Fruit fly (Drosophila melanogaster) whole organism, adult: ENCODE measurements around the gene Nubp1.

ENCODE experiments used
- CG11617 ChIP-seq: fragments of 200-800 bp; sonication (Bioruptor generic); optimal IDR thresholded peaks from 2 replicates; lab custom pipeline; 2017; ENCODE audit warnings: mild to moderate bottlenecking, missing biosample characterization, missing genetic modification reagents, missing genetic modification characterization
- CG12768 ChIP-seq: fragments of 200-800 bp; sonication (Bioruptor generic); optimal IDR thresholded peaks from 2 replicates; lab custom pipeline; 2017; ENCODE audit warnings: missing biosample characterization, missing genetic modification characterization, mild to moderate bottlenecking, moderate library complexity, missing genetic modification reagents
- CG14711 ChIP-seq: fragments of 200-800 bp; sonication (Bioruptor generic); optimal IDR thresholded peaks from 2 replicates; lab custom pipeline; 2018; ENCODE audit warnings: missing biosample characterization, mild to moderate bottlenecking, missing genetic modification characterization, moderate library complexity
- CG1620 ChIP-seq: fragments of 200-800 bp; sonication (Bioruptor generic); optimal IDR thresholded peaks from 2 replicates; lab custom pipeline; 2016; ENCODE audit warnings: missing biosample characterization, missing genetic modification characterization
- CG33017 ChIP-seq: fragments of 200-800 bp; sonication (Bioruptor generic); optimal IDR thresholded peaks from 2 replicates; lab custom pipeline; 2018; ENCODE audit warnings: missing biosample characterization, mild to moderate bottlenecking, missing genetic modification characterization, moderate library complexity
- CG5204 ChIP-seq: fragments of 200-800 bp; sonication (Bioruptor generic); optimal IDR thresholded peaks from 2 replicates; lab custom pipeline; 2016; ENCODE audit warnings: missing biosample characterization, missing genetic modification characterization
- CG7045 ChIP-seq: fragments of 200-800 bp; sonication (Bioruptor generic); optimal IDR thresholded peaks from 2 replicates; lab custom pipeline; 2017; ENCODE audit warnings: missing biosample characterization, mild to moderate bottlenecking, missing genetic modification characterization
- CG7101 ChIP-seq: fragments of 200-800 bp; sonication (Bioruptor generic); optimal IDR thresholded peaks from 2 replicates; lab custom pipeline; 2018; ENCODE audit warnings: missing biosample characterization, mild to moderate bottlenecking, missing genetic modification characterization, moderate library complexity
- Clk ChIP-seq: fragments of 200-800 bp; sonication (Bioruptor generic); optimal IDR thresholded peaks from 2 replicates; lab custom pipeline; 2017; ENCODE audit warnings: missing biosample characterization, missing genetic modification characterization
- Crg-1 ChIP-seq: fragments of 200-800 bp; sonication (Bioruptor generic); optimal IDR thresholded peaks from 2 replicates; lab custom pipeline; 2016; ENCODE audit warnings: missing biosample characterization, missing genetic modification characterization
- Hr96 ChIP-seq: fragments of 200-800 bp; sonication (Bioruptor generic); optimal IDR thresholded peaks from 2 replicates; lab custom pipeline; 2016; ENCODE audit warnings: missing biosample characterization, missing genetic modification characterization
- Mnt ChIP-seq: fragments of 200-800 bp; sonication (Bioruptor generic); optimal IDR thresholded peaks from 2 replicates; lab custom pipeline; 2016; ENCODE audit warnings: missing biosample characterization, mild to moderate bottlenecking, missing genetic modification characterization
- bab1 ChIP-seq: fragments of 200-800 bp; sonication (Bioruptor generic); optimal IDR thresholded peaks from 3 replicates; lab custom pipeline; 2019; ENCODE audit warnings: missing biosample characterization, mild to moderate bottlenecking, missing genetic modification characterization, moderate library complexity
- cic ChIP-seq: fragments of 200-800 bp; sonication (Bioruptor generic); optimal IDR thresholded peaks from 2 replicates; lab custom pipeline; 2017; ENCODE audit warnings: missing biosample characterization, mild to moderate bottlenecking, missing genetic modification characterization, moderate library complexity
- cnc ChIP-seq, 2 experiments: fragments of >200 bp; optimal IDR thresholded peaks; 2 replicates each; lab custom pipeline; 2017
- kay ChIP-seq: fragments of 200-800 bp; sonication (Bioruptor generic); peaks from one replicate; lab custom pipeline; 2016; ENCODE audit warnings: missing biosample characterization, missing genetic modification characterization, borderline replicate concordance
- ovo ChIP-seq: fragments of 200-800 bp; sonication (Bioruptor generic); optimal IDR thresholded peaks from 2 replicates; lab custom pipeline; 2016; ENCODE audit warnings: missing biosample characterization, missing genetic modification characterization
- pad ChIP-seq: fragments of 200-800 bp; sonication (Bioruptor generic); optimal IDR thresholded peaks from 3 replicates; lab custom pipeline; 2017; ENCODE audit warnings: missing biosample characterization, missing genetic modification characterization, mild to moderate bottlenecking, moderate library complexity, missing genetic modification reagents
- tj ChIP-seq: fragments of 200-800 bp; sonication (Bioruptor generic); optimal IDR thresholded peaks from 3 replicates; lab custom pipeline; 2017; ENCODE audit warnings: missing biosample characterization, mild to moderate bottlenecking, missing genetic modification characterization, moderate library complexity
- toe ChIP-seq: fragments of 200-800 bp; sonication (Bioruptor generic); optimal IDR thresholded peaks from 2 replicates; lab custom pipeline; 2016; ENCODE audit warnings: missing biosample characterization, missing genetic modification characterization

Gene Nubp1

dm6 chr2L:16722596-16722995 is 9.8 kb upstream of the Nubp1 start:
- TF ChIP-seq CG7101 (no peak), kay (GFP tag; lab: Kevin White, UChicago) (peak; percentile 79)

dm6 chr2L:16727578-16728023 is 4.7 kb upstream of the Nubp1 start, which contains the start of gene VhaSFD:
Gene VhaSFD (minus strand): TSS chr2L:16727826.
- TF ChIP-seq Crg-1 (GFP tag; lab: Kevin White, UChicago) (no peak), Hr96 (GFP tag; lab: Kevin White, UChicago) (no peak), kay (GFP tag; lab: Kevin White, UChicago) (no peak), CG14711 (tag; lab: Kevin White, UChicago) (no peak), cic (peak; percentile 48), CG5204 (GFP tag; lab: Kevin White, UChicago) (no peak), ovo (GFP tag; lab: Kevin White, UChicago) (no peak), toe (GFP tag; lab: Kevin White, UChicago) (no peak), CG7101 (peak; percentile 50), bab1 (GFP tag; lab: Kevin White, UChicago) (peak; percentile 53), CG7045 (GFP tag; lab: Kevin White, UChicago) (no peak), cnc (optimal IDR thresholded peaks at IDR 0.05; lab: Kevin White, UChicago) (no peak), Clk (GFP tag; lab: Kevin White, UChicago) (no peak), CG1620 (GFP tag; lab: Kevin White, UChicago) (peak; percentile 9), CG33017 (tag; lab: Kevin White, UChicago) (peak; percentile 40), Mnt (peak; percentile 75), CG12768 (peak; percentile 73), CG11617 (no peak), tj (GFP tag; lab: Kevin White, UChicago) (peak; percentile 69), pad (GFP tag; lab: Kevin White, UChicago) (peak; percentile 14)

dm6 chr2L:16729556-16729955 is 2.8 kb upstream of the Nubp1 start, which contains the start of gene Tsen2:
Gene Tsen2 (plus strand): TSS chr2L:16729777.
- TF ChIP-seq Hr96 (GFP tag; lab: Kevin White, UChicago) (no peak), Mnt (peak; percentile 2), ovo (GFP tag; lab: Kevin White, UChicago) (no peak)

- TF ChIP-seq CG1620 (GFP tag; lab: Kevin White, UChicago) (no peak), CG14711 (tag; lab: Kevin White, UChicago) (no peak), Clk (GFP tag; lab: Kevin White, UChicago) (no peak), Crg-1 (GFP tag; lab: Kevin White, UChicago) (no peak), CG11617 (no peak), cnc (optimal IDR thresholded peaks at IDR 0.05; lab: Kevin White, UChicago) (no peak), CG7045 (GFP tag; lab: Kevin White, UChicago) (no peak), CG7101 (no peak), CG33017 (tag; lab: Kevin White, UChicago) (no peak), kay (GFP tag; lab: Kevin White, UChicago) (no peak), bab1 (GFP tag; lab: Kevin White, UChicago) (no peak), Hr96 (GFP tag; lab: Kevin White, UChicago) (no peak), Mnt (no peak)
Measured at dm6 chr2L:16730939-16731338, 1.4 kb upstream of the Nubp1 start, which contains the start of gene CG17996. Gene CG17996 (minus strand): TSS chr2L:16731039.

- TF ChIP-seq CG12768 (no peak), Crg-1 (GFP tag; lab: Kevin White, UChicago) (no peak), CG11617 (no peak), cnc (optimal IDR thresholded peaks at IDR 0.05; lab: Kevin White, UChicago) (peak; percentile 66 to 93)
Measured at dm6 chr2L:16731799-16732198, 551 bp upstream of the Nubp1 start, which contains the start of gene Prosbeta4. Gene Prosbeta4 (minus strand): TSS chr2L:16732133.

dm6 chr2L:16738206-16738900 is 6.0 kb downstream of the Nubp1 start, which contains the start of the genes glu and ChLD3:
Gene glu (minus strand): TSS chr2L:16738388.
Gene ChLD3 (plus strand): TSS chr2L:16738850.
- TF ChIP-seq Crg-1 (GFP tag; lab: Kevin White, UChicago): no peak
- TF ChIP-seq toe (GFP tag; lab: Kevin White, UChicago): no peak
- TF ChIP-seq CG33017 (tag; lab: Kevin White, UChicago): no peak
- TF ChIP-seq tj (GFP tag; lab: Kevin White, UChicago): no peak

dm6 chr2L:16743055-16743805 is 10.9 kb downstream of the Nubp1 start, which contains the start of the genes LSm7 and BuGZ:
Gene LSm7 (minus strand): TSS chr2L:16743100.
Gene BuGZ (plus strand): TSS chr2L:16743405.
- TF ChIP-seq ovo (GFP tag; lab: Kevin White, UChicago) (no peak), Mnt (peak; percentile 75), pad (GFP tag; lab: Kevin White, UChicago) (peak; percentile 26), cic (no peak), toe (GFP tag; lab: Kevin White, UChicago) (no peak), CG7045 (GFP tag; lab: Kevin White, UChicago) (no peak), kay (GFP tag; lab: Kevin White, UChicago) (no peak), tj (GFP tag; lab: Kevin White, UChicago) (peak; percentile 4), CG1620 (GFP tag; lab: Kevin White, UChicago) (no peak), Hr96 (GFP tag; lab: Kevin White, UChicago) (peak; percentile 1), CG12768 (no peak), CG33017 (tag; lab: Kevin White, UChicago) (no peak), Clk (GFP tag; lab: Kevin White, UChicago) (no peak), bab1 (GFP tag; lab: Kevin White, UChicago) (peak; percentile 57), CG11617 (peak; percentile 33)
